Worm (Caenorhabditis elegans): ENCODE measurements around the gene appg-1.

- TF ChIP-seq unc-130 (tag; optimal IDR thresholded peaks at IDR 0.05): no peak
- TF ChIP-seq fkh-10 (GFP tag; optimal IDR thresholded peaks at IDR 0.05): no peak
- no peak for TF ChIP-seq tbx-2 (tag; optimal IDR thresholded peaks at IDR 0.05)
- TF ChIP-seq lin-35 (GFP tag; optimal IDR thresholded peaks at IDR 0.05): no peak
- no peak for TF ChIP-seq ceh-90 (tag; optimal IDR thresholded peaks at IDR 0.05)
Observed at ce11 chrII:10373016-10373415, 47.2 kb downstream of the appg-1 start.

All from whole organism, L1 larva.